Fruit fly (Drosophila melanogaster): Measurements from ENCODE around the gene Mat89Ba.
A peak's percentile ranks its signal among the peaks of the same experiment; 100 is the strongest.

Gene Mat89Ba

DNA sequence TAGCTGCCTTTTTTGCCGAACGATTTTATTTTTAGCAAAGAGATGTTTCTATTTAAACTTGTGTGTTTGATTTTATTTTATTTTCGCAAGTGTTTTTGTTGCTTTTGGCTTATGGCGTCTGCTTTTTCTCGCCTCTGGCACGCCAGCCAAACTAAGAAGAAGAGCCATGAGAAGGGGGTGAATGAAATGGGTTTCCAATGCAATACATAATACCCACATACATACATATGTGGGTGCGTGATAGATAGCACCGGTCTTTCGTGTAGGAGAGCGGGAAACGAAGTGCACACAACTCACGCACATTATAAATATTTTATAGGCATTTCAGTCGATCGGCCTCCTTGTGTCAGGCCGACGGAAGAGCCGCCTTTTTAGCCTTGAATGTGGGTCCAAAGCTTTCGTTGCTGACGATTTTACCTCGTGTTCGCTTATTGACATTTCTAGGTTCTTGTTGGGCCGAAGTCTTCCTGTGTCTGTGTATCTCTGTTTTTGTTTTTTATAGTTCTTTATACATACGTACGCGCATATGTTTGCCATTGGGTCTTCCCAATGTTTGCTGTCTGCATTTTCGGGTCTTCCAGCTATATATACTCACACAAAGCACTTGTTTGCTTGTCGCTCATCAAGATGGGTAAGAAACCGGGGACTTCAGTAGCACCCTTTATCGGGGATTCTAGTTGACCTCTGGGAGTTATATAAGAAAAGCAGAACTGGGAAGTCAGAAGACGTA lies 3.8 kb upstream of the Mat89Ba start (continued):
- TF ChIP-seq Jarid2 (GFP tag; optimal IDR thresholded peaks at IDR 0.05): peak; percentile 3
- TF ChIP-seq Med (GFP tag): peak; percentile 64
- no peak for TF ChIP-seq oc (tag; optimal IDR thresholded peaks at IDR 0.05)
- TF ChIP-seq salm (tag; optimal IDR thresholded peaks at IDR 0.05): peak; percentile 35
- no peak for TF ChIP-seq NC2α (GFP tag; optimal IDR thresholded peaks at IDR 0.05)
- TF ChIP-seq sima (GFP tag; optimal IDR thresholded peaks at IDR 0.05): no peak
- TF ChIP-seq ac (GFP tag; optimal IDR thresholded peaks at IDR 0.05): peak; percentile 31
- peak; percentile 30 for TF ChIP-seq fd64A (GFP tag; optimal IDR thresholded peaks at IDR 0.05)
- peak; percentile 64 for TF ChIP-seq crol (GFP tag; IDR thresholded peaks at IDR 0.05)
- TF ChIP-seq sens-2 (GFP tag; IDR thresholded peaks at IDR 0.05): 0 out of 2 replicates have a peak, but pooled peaks have one; percentile 31
- no peak for TF ChIP-seq Dref (GFP tag; IDR thresholded peaks at IDR 0.05)
- TF ChIP-seq tna (GFP tag; IDR thresholded peaks at IDR 0.05; ENCODE audit: partially characterized antibody): 0 out of 2 replicates have a peak, but pooled peaks have one; percentile 22
- no peak for TF ChIP-seq zfh2 (GFP tag; optimal IDR thresholded peaks at IDR 0.05)
- TF ChIP-seq MTF-1 (GFP tag; optimal IDR thresholded peaks at IDR 0.05; ENCODE audit: borderline replicate concordance): peak; percentile 25
- TF ChIP-seq crp (GFP tag; optimal IDR thresholded peaks at IDR 0.05): no peak
- TF ChIP-seq CG7786 (GFP tag; optimal IDR thresholded peaks at IDR 0.05): no peak
- peak; percentile 75 for TF ChIP-seq Deaf1 (tag; optimal IDR thresholded peaks at IDR 0.05)
- TF ChIP-seq CG11398 (GFP tag; optimal IDR thresholded peaks at IDR 0.05): peak; percentile 18
- TF ChIP-seq CG9727 (GFP tag; optimal IDR thresholded peaks at IDR 0.05): peak; percentile 19
- peak in 1 of 3 experiments; percentile 32 for TF ChIP-seq lola (GFP tag; optimal IDR thresholded peaks at IDR 0.05)
- TF ChIP-seq chinmo (GFP tag; IDR thresholded peaks at IDR 0.05; ENCODE audit: partially characterized antibody): peak; percentile 30; the same call in 1 of the 4 replicates
- no peak for TF ChIP-seq Optix (GFP tag; IDR thresholded peaks at IDR 0.05)
- no peak for TF ChIP-seq hkb (optimal IDR thresholded peaks at IDR 0.05)
- TF ChIP-seq hkb (GFP tag; IDR thresholded peaks at IDR 0.05): 0 out of 2 replicates have a peak, but pooled peaks have one; percentile 11
- TF ChIP-seq CG8290 (GFP tag; optimal IDR thresholded peaks at IDR 0.05): peak; percentile 1
- peak in 1 of 2 experiments; percentile 1 for TF ChIP-seq CG8290 (tag; optimal IDR thresholded peaks at IDR 0.05)
- peak in 1 of 2 experiments; percentile 56 for TF ChIP-seq Pdp1 (GFP tag; optimal IDR thresholded peaks at IDR 0.05)
- peak; percentile 28 for TF ChIP-seq Side (GFP tag; optimal IDR thresholded peaks at IDR 0.05)
- TF ChIP-seq kah (GFP tag; optimal IDR thresholded peaks at IDR 0.05): peak; percentile 20
- TF ChIP-seq CG2712 (tag; optimal IDR thresholded peaks at IDR 0.05): peak; percentile 21
- TF ChIP-seq kni (GFP tag; optimal IDR thresholded peaks at IDR 0.05): peak; percentile 83
- no peak for TF ChIP-seq Dbx (GFP tag; IDR thresholded peaks at IDR 0.05)
- peak; percentile 18 for TF ChIP-seq CG18262 (tag; optimal IDR thresholded peaks at IDR 0.05)
- no peak for TF ChIP-seq CG34224 (GFP tag; IDR thresholded peaks at IDR 0.05; ENCODE audit: partially characterized antibody)
- peak; percentile 3 for TF ChIP-seq sqz (GFP tag; optimal IDR thresholded peaks at IDR 0.05)
- TF ChIP-seq CG3838 (GFP tag; optimal IDR thresholded peaks at IDR 0.05): peak; percentile 1
- peak; percentile 85; the same call in 2 of the 3 replicates for TF ChIP-seq CG2199 (GFP tag; IDR thresholded peaks at IDR 0.05)
- TF ChIP-seq dmrt11E (tag; optimal IDR thresholded peaks at IDR 0.05): peak; percentile 30
- peak; percentile 76 for TF ChIP-seq twi (tag; optimal IDR thresholded peaks at IDR 0.05)
- TF ChIP-seq Hr78 (GFP tag; optimal IDR thresholded peaks at IDR 0.05): peak in 1 of 2 experiments; percentile 80
- TF ChIP-seq CG12299 (tag; optimal IDR thresholded peaks at IDR 0.05): no peak
- TF ChIP-seq D (optimal IDR thresholded peaks at IDR 0.05): no peak
- TF ChIP-seq D (GFP tag; optimal IDR thresholded peaks at IDR 0.05): peak; percentile 16
- TF ChIP-seq Xrp1 (GFP tag; IDR thresholded peaks at IDR 0.05): peak; percentile 63
- peak; percentile 21 for TF ChIP-seq CG2875 (GFP tag; optimal IDR thresholded peaks at IDR 0.05)
- peak; percentile 74 for TF ChIP-seq sens (GFP tag)
- peak; percentile 33; the same call in 1 of the 2 replicates for TF ChIP-seq CG4360 (GFP tag; IDR thresholded peaks at IDR 0.05)
- peak; percentile 15 for TF ChIP-seq CG10979 (tag; optimal IDR thresholded peaks at IDR 0.05)
